Worm (Caenorhabditis elegans) whole organism, midembryonic: ENCODE measurements around the gene fbxb-115.

ENCODE experiments used
- T22C8.4 ChIP-seq: fragments of 200-800 bp; sonication (Bioruptor generic); IDR thresholded peaks from 2 replicates; pipeline ENCODE4 v1.3.6; 2022; ENCODE audit warnings: missing genetic modification characterization, missing compliant biosample characterization
- ztf-23 ChIP-seq: fragments of 200-800 bp; sonication (Bioruptor generic); IDR thresholded peaks from 2 replicates; pipeline ENCODE4 v1.3.6; 2022; ENCODE audit warnings: missing genetic modification reagents, missing genetic modification characterization, missing compliant biosample characterization

- TF ChIP-seq T22C8.4 (no peak), ztf-23 (GFP tag; lab: Robert Waterston, UW) (no peak)
These were observed 34.6 kb downstream of the fbxb-115 start for ce11 chrV:19205450-19205849.
